Fruit fly (Drosophila melanogaster) whole organism, embryonic: ENCODE results near the gene Rtc1.

Experiments
- Adf1 ChIP-seq: fragments of 200-800 bp; sonication (Bioruptor generic); IDR thresholded peaks from 2 replicates; pipeline ENCODE4 v1.3.6; 2022; ENCODE audit warnings: missing biosample characterization, missing genetic modification characterization
- B-H2 ChIP-seq: fragments of 200-800 bp; sonication (Bioruptor generic); optimal IDR thresholded peaks from 2 replicates; lab custom pipeline; 2018; ENCODE audit warnings: missing biosample characterization, mild to moderate bottlenecking, missing genetic modification characterization
- CG10321 ChIP-seq: fragments of 200-800 bp; sonication (Bioruptor generic); IDR thresholded peaks from 2 replicates; pipeline ENCODE4 v1.3.6; 2022; ENCODE audit warnings: missing biosample characterization, missing genetic modification characterization
- CG12155 ChIP-seq: fragments of 200-800 bp; sonication (Bioruptor generic); optimal IDR thresholded peaks from 3 replicates; lab custom pipeline; 2016; ENCODE audit warnings: missing biosample characterization, missing genetic modification characterization
- CG13123 ChIP-seq: fragments of 200-800 bp; sonication (Bioruptor generic); optimal IDR thresholded peaks from 2 replicates; lab custom pipeline; 2016; ENCODE audit warnings: missing biosample characterization, missing genetic modification characterization
- CG14050 ChIP-seq: fragments of 200-800 bp; sonication (Bioruptor generic); IDR thresholded peaks from 3 replicates; pipeline ENCODE4 v1.3.6; 2022; ENCODE audit warnings: missing biosample characterization, missing genetic modification characterization
- CG1529 ChIP-seq: fragments of 200-800 bp; sonication (Bioruptor generic); optimal IDR thresholded peaks from 3 replicates; lab custom pipeline; 2018; ENCODE audit warnings: missing biosample characterization, missing genetic modification characterization
- CG1647 ChIP-seq: fragments of 200-800 bp; sonication (Bioruptor generic); optimal IDR thresholded peaks from 3 replicates; lab custom pipeline; 2016; ENCODE audit warnings: missing biosample characterization, missing genetic modification characterization
- CG16863 ChIP-seq: fragments of 200-800 bp; sonication (Bioruptor generic); optimal IDR thresholded peaks from 3 replicates; lab custom pipeline; 2016; ENCODE audit warnings: missing biosample characterization, missing genetic modification characterization
- CG17359 ChIP-seq: fragments of 200-800 bp; sonication (Bioruptor generic); optimal IDR thresholded peaks from 3 replicates; lab custom pipeline; 2018; ENCODE audit warnings: missing biosample characterization, mild to moderate bottlenecking, missing genetic modification characterization, moderate library complexity
- CG17912 ChIP-seq: fragments of 200-800 bp; sonication (Bioruptor generic); optimal IDR thresholded peaks from 2 replicates; lab custom pipeline; 2018; ENCODE audit warnings: missing biosample characterization, mild to moderate bottlenecking, missing genetic modification characterization
- CG3281 ChIP-seq: fragments of 200-800 bp; sonication (Bioruptor generic); optimal IDR thresholded peaks from 3 replicates; lab custom pipeline; 2017; ENCODE audit warnings: missing biosample characterization, mild to moderate bottlenecking, missing genetic modification characterization
- CG4424 ChIP-seq: fragments of 200-800 bp; sonication (Bioruptor generic); optimal IDR thresholded peaks from 3 replicates; lab custom pipeline; 2016; ENCODE audit warnings: missing biosample characterization, missing genetic modification characterization
- CG7372 ChIP-seq: fragments of 200-800 bp; sonication (Bioruptor generic); IDR thresholded peaks from 2 replicates; pipeline ENCODE4 v1.3.6; 2022; ENCODE audit warnings: missing biosample characterization, missing genetic modification characterization
- CG7745 ChIP-seq: fragments of 200-800 bp; sonication (Bioruptor generic); optimal IDR thresholded peaks from 2 replicates; lab custom pipeline; 2018; ENCODE audit warnings: missing biosample characterization, mild to moderate bottlenecking, missing genetic modification characterization, moderate library complexity
- CG7786 ChIP-seq: fragments of 200-800 bp; sonication (Bioruptor generic); optimal IDR thresholded peaks from 2 replicates; lab custom pipeline; 2016; ENCODE audit warnings: missing biosample characterization, missing genetic modification characterization
- CG7963 ChIP-seq: fragments of 200-800 bp; sonication (Bioruptor generic); IDR thresholded peaks from 3 replicates; pipeline ENCODE4 v1.3.6; 2022; ENCODE audit warnings: missing biosample characterization, missing genetic modification characterization; ENCODE audit not compliant: partially characterized antibody
- CG8765 ChIP-seq: fragments of 200-800 bp; sonication (Bioruptor generic); IDR thresholded peaks from 2 replicates; pipeline ENCODE4 v1.3.6; 2022; ENCODE audit warnings: missing biosample characterization, missing genetic modification characterization
- Chrac-16 ChIP-seq: fragments of 200-800 bp; sonication (Bioruptor generic); optimal IDR thresholded peaks from 3 replicates; lab custom pipeline; 2016; ENCODE audit warnings: missing biosample characterization, missing genetic modification characterization
- CkIIα-i1 ChIP-seq: fragments of 200-800 bp; sonication (Bioruptor generic); IDR thresholded peaks from 2 replicates; pipeline ENCODE4 v1.3.6; 2022; ENCODE audit warnings: missing biosample characterization, missing genetic modification characterization
- Deaf1 ChIP-seq: fragments of 200-800 bp; optimal IDR thresholded peaks from 3 replicates; lab custom pipeline; 2019; ENCODE audit warnings: missing biosample characterization, mild to moderate bottlenecking, missing genetic modification characterization, moderate library complexity
- Dek ChIP-seq: fragments of 200-800 bp; sonication (Bioruptor generic); optimal IDR thresholded peaks from 3 replicates; lab custom pipeline; 2019; ENCODE audit warnings: missing biosample characterization, mild to moderate bottlenecking, missing genetic modification characterization, moderate library complexity
- Dip3 ChIP-seq: fragments of 200-800 bp; sonication (Bioruptor generic); optimal IDR thresholded peaks from 3 replicates; lab custom pipeline; 2016; ENCODE audit warnings: missing biosample characterization, missing genetic modification characterization
- Dref ChIP-seq: fragments of 200-800 bp; sonication (Bioruptor generic); IDR thresholded peaks from 2 replicates; pipeline ENCODE4 v1.3.6; 2022; ENCODE audit warnings: missing biosample characterization, missing genetic modification characterization
- Eip74EF ChIP-seq, 2 experiments: fragments of 200-800 bp in 1 of 2; fragments of >200 bp in 1 of 2; sonication (Bioruptor generic) in 1 of 2; optimal IDR thresholded peaks; 2 replicates each; lab custom pipeline; 2017 to 2019; ENCODE audit warnings: missing biosample characterization in 2 of 2, missing genetic modification characterization in 2 of 2, mild to moderate bottlenecking in 1 of 2, moderate library complexity in 1 of 2
- Ets97D ChIP-seq: fragments of 200-800 bp; sonication (Bioruptor generic); optimal IDR thresholded peaks from 3 replicates; lab custom pipeline; 2016; ENCODE audit warnings: missing biosample characterization, missing genetic modification characterization
- HLH4C ChIP-seq: fragments of 200-800 bp; sonication (Bioruptor generic); IDR thresholded peaks from 3 replicates; pipeline ENCODE4 v1.3.6; 2022; ENCODE audit warnings: missing biosample characterization, missing genetic modification characterization; ENCODE audit not compliant: partially characterized antibody
- Lpt ChIP-seq: fragments of >200 bp; optimal IDR thresholded peaks from 2 replicates; lab custom pipeline; 2018; ENCODE audit warnings: missing biosample characterization, missing genetic modification characterization
- MBD-R2 ChIP-seq: fragments of 200-800 bp; sonication (Bioruptor generic); IDR thresholded peaks from 2 replicates; pipeline ENCODE4 v1.3.6; 2022; ENCODE audit warnings: missing biosample characterization, missing genetic modification characterization
- Mrtf ChIP-seq: fragments of 200-800 bp; sonication (Bioruptor generic); IDR thresholded peaks from 3 replicates; pipeline ENCODE4 v1.3.6; 2022; ENCODE audit warnings: missing biosample characterization, missing genetic modification characterization
- NC2β ChIP-seq: fragments of 200-800 bp; sonication (Bioruptor generic); optimal IDR thresholded peaks from 2 replicates; lab custom pipeline; 2016; ENCODE audit warnings: missing biosample characterization, missing genetic modification characterization
- Scr ChIP-seq: fragments of 200-800 bp; sonication (Bioruptor generic); IDR thresholded peaks from 2 replicates; pipeline ENCODE4 v1.3.6; 2022; ENCODE audit warnings: missing biosample characterization, missing genetic modification characterization; ENCODE audit not compliant: partially characterized antibody
- Sry-δ ChIP-seq: fragments of 200-800 bp; sonication (Bioruptor generic); optimal IDR thresholded peaks from 2 replicates; lab custom pipeline; 2016; ENCODE audit warnings: missing biosample characterization, missing genetic modification characterization
- Ssrp ChIP-seq: fragments of 200-800 bp; sonication (Bioruptor generic); optimal IDR thresholded peaks from 2 replicates; lab custom pipeline; 2018; ENCODE audit warnings: missing biosample characterization, mild to moderate bottlenecking, missing genetic modification characterization, moderate library complexity
- ap ChIP-seq: fragments of 200-800 bp; sonication (Bioruptor generic); IDR thresholded peaks from 2 replicates; pipeline ENCODE4 v1.3.6; 2022; ENCODE audit warnings: missing biosample characterization, missing genetic modification characterization
- ase ChIP-seq: fragments of 200-800 bp; sonication (Bioruptor generic); IDR thresholded peaks from 3 replicates; pipeline ENCODE4 v1.3.6; 2022; ENCODE audit warnings: missing biosample characterization, missing genetic modification characterization
- ash1 ChIP-seq: fragments of 200-800 bp; sonication (Bioruptor generic); optimal IDR thresholded peaks from 2 replicates; lab custom pipeline; 2018; ENCODE audit warnings: missing biosample characterization, mild to moderate bottlenecking, missing genetic modification characterization
- crol ChIP-seq: fragments of 200-800 bp; sonication (Bioruptor generic); IDR thresholded peaks from 2 replicates; pipeline ENCODE4 v1.3.6; 2022; ENCODE audit warnings: missing biosample characterization, missing genetic modification characterization
- dati ChIP-seq: fragments of 200-800 bp; sonication (Bioruptor generic); IDR thresholded peaks from 2 replicates; pipeline ENCODE4 v1.3.6; 2022; ENCODE audit warnings: missing biosample characterization, missing genetic modification characterization
- exex ChIP-seq: fragments of 200-800 bp; sonication (Bioruptor generic); optimal IDR thresholded peaks from 4 replicates; lab custom pipeline; 2018; ENCODE audit warnings: missing biosample characterization, mild to moderate bottlenecking, missing genetic modification characterization, moderate library complexity
- gcm ChIP-seq: fragments of 200-800 bp; sonication (Bioruptor generic); optimal IDR thresholded peaks from 2 replicates; lab custom pipeline; 2019; ENCODE audit warnings: missing biosample characterization, mild to moderate bottlenecking, missing genetic modification characterization, moderate library complexity
- ham ChIP-seq: fragments of 200-800 bp; sonication (Bioruptor generic); IDR thresholded peaks from 2 replicates; pipeline ENCODE4 v1.3.6; 2022; ENCODE audit warnings: missing biosample characterization, missing genetic modification characterization
- hb ChIP-seq: fragments of 200-800 bp; sonication (Bioruptor generic); IDR thresholded peaks from 3 replicates; pipeline ENCODE4 v1.3.6; 2022; ENCODE audit warnings: missing biosample characterization, missing genetic modification characterization; ENCODE audit not compliant: partially characterized antibody
- hth ChIP-seq: fragments of >200 bp; optimal IDR thresholded peaks from 2 replicates; lab custom pipeline; 2017; ENCODE audit warnings: inconsistent platforms
- pan ChIP-seq, 4 experiments: fragments of >200 bp in 3 of 4; fragments of 200-800 bp in 1 of 4; sonication (Bioruptor generic) in 1 of 4; optimal IDR thresholded peaks in 3 of 4; IDR thresholded peaks in 1 of 4; 2 replicates each; pipeline versions ENCODE4 v1.3.6 to Lab custom; 2017 to 2022; ENCODE audit warnings: missing biosample characterization in 2 of 4, missing genetic modification characterization in 2 of 4, mixed read lengths in 1 of 4
- pita ChIP-seq: fragments of 200-800 bp; sonication (Bioruptor generic); optimal IDR thresholded peaks from 2 replicates; lab custom pipeline; 2017; ENCODE audit warnings: missing biosample characterization, mild to moderate bottlenecking, missing genetic modification characterization
- run ChIP-seq: fragments of 200-800 bp; sonication (Bioruptor generic); optimal IDR thresholded peaks from 3 replicates; lab custom pipeline; 2018; ENCODE audit warnings: missing biosample characterization, mild to moderate bottlenecking, missing genetic modification characterization
- so ChIP-seq: fragments of 200-800 bp; sonication (Bioruptor generic); IDR thresholded peaks from 3 replicates; pipeline ENCODE4 v1.3.6; 2022; ENCODE audit warnings: missing biosample characterization, missing genetic modification characterization
- stc ChIP-seq: fragments of 200-800 bp; sonication (Bioruptor generic); IDR thresholded peaks from 2 replicates; pipeline ENCODE4 v1.3.6; 2022; ENCODE audit warnings: missing biosample characterization, missing genetic modification characterization
- tin ChIP-seq: fragments of 200-800 bp; sonication (Bioruptor generic); optimal IDR thresholded peaks from 3 replicates; lab custom pipeline; 2016; ENCODE audit warnings: missing biosample characterization, missing genetic modification characterization
- unpg ChIP-seq: fragments of 200-800 bp; sonication (Bioruptor generic); optimal IDR thresholded peaks from 3 replicates; lab custom pipeline; 2018; ENCODE audit warnings: missing biosample characterization, mild to moderate bottlenecking, missing genetic modification characterization, moderate library complexity
- vfl ChIP-seq: fragments of 200-800 bp; sonication (Bioruptor generic); optimal IDR thresholded peaks from 2 replicates; lab custom pipeline; 2016; ENCODE audit warnings: missing biosample characterization, missing genetic modification characterization

Gene Rtc1

DNA sequence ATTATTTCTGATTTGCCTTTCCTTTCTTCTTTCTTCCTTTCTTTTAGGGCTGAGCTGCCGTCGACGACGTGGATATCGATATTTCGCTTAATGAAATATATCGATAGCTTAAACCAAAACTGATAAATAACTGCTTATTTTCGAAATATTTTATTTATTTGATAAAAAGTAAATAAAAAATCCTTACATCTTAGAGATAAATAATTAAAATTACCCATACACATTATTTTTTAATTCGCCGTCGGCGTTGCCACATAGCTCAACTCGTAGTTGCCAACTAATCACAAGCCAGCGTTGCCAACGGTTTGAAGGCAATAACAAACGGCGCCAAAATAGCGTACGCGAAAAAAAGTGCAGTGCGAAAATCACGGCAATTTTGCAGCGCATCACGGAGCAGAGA is 35.0 kb upstream of the Rtc1 start, which contains the start of the genes Mrgn1 and mus101 (continued):
- peak; percentile 80 for TF ChIP-seq hb
- TF ChIP-seq Ets97D (GFP tag; lab: Kevin White, UChicago) = no peak
- TF ChIP-seq Eip74EF (GFP tag; optimal IDR thresholded peaks at IDR 0.05; lab: Kevin White, UChicago) = no peak
- no peak for TF ChIP-seq dati (GFP tag; lab: Robert Waterston, UW)
- TF ChIP-seq Scr = peak; percentile 85
- TF ChIP-seq pita (GFP tag; lab: Kevin White, UChicago) = no peak
- 0 out of 3 replicates have a peak, but pooled peaks have one; percentile 50 for TF ChIP-seq CG7963 (GFP tag; lab: Robert Waterston, UW)
- no peak for TF ChIP-seq CG7372 (GFP tag; lab: Robert Waterston, UW)
- TF ChIP-seq HLH4C (GFP tag; lab: Robert Waterston, UW) = peak; percentile 77
- TF ChIP-seq ase (GFP tag; lab: Robert Waterston, UW) = no peak
- no peak for TF ChIP-seq ash1
- no peak for TF ChIP-seq crol
- no peak for TF ChIP-seq CG14050 (GFP tag; lab: Robert Waterston, UW)
- TF ChIP-seq exex = no peak
- TF ChIP-seq so = no peak
- peak; percentile 72 for TF ChIP-seq Dref (GFP tag; lab: Robert Waterston, UW)
- no peak for TF ChIP-seq CG17912 (GFP tag; lab: Kevin White, UChicago)
- no peak for TF ChIP-seq CG13123
- TF ChIP-seq vfl = no peak
- no peak for TF ChIP-seq CG3281 (GFP tag; lab: Kevin White, UChicago)
- no peak for TF ChIP-seq stc (GFP tag; lab: Robert Waterston, UW)
- TF ChIP-seq run = no peak
- TF ChIP-seq NC2β (GFP tag; lab: Kevin White, UChicago) = no peak
- no peak for TF ChIP-seq Ssrp (tag; lab: Kevin White, UChicago)
- no peak for TF ChIP-seq Mrtf (GFP tag; lab: Robert Waterston, UW)
- TF ChIP-seq hth (lab: Kevin White, UChicago) = no peak
- no peak for TF ChIP-seq ap (GFP tag; lab: Robert Waterston, UW)
- TF ChIP-seq CkIIα-i1 = no peak
- TF ChIP-seq Chrac-16 (GFP tag; lab: Kevin White, UChicago) = no peak
- peak; percentile 90 for TF ChIP-seq MBD-R2 (GFP tag; lab: Robert Waterston, UW)
- TF ChIP-seq CG10321 (GFP tag; lab: Robert Waterston, UW) = no peak
- no peak for TF ChIP-seq Lpt
- no peak for TF ChIP-seq tin
- no peak for TF ChIP-seq CG8765 (GFP tag; lab: Robert Waterston, UW)
- TF ChIP-seq gcm (GFP tag; lab: Kevin White, UChicago) = no peak
- no peak for TF ChIP-seq Deaf1 (tag; lab: Kevin White, UChicago)
- no peak for TF ChIP-seq Adf1 (GFP tag; lab: Robert Waterston, UW)
- TF ChIP-seq CG7745 (tag; lab: Kevin White, UChicago) = no peak
- no peak for TF ChIP-seq ham
- TF ChIP-seq CG17359 (tag; lab: Kevin White, UChicago) = no peak
- TF ChIP-seq CG1647 = no peak
- TF ChIP-seq CG12155 (GFP tag; lab: Kevin White, UChicago) = no peak
- TF ChIP-seq CG4424 (GFP tag; lab: Kevin White, UChicago) = no peak
- no peak for TF ChIP-seq Dip3
- no peak for TF ChIP-seq CG16863 (GFP tag; lab: Kevin White, UChicago)
- no peak for TF ChIP-seq pan (optimal IDR thresholded peaks at IDR 0.05; lab: Kevin White, UChicago)
- TF ChIP-seq pan (GFP tag; optimal IDR thresholded peaks at IDR 0.05 in 1 of 2, IDR thresholded peaks at IDR 0.05 in 1 of 2) = no peak
- peak; percentile 83 for TF ChIP-seq Sry-δ (GFP tag; lab: Kevin White, UChicago)
- no peak for TF ChIP-seq B-H2 (GFP tag; lab: Kevin White, UChicago)
- no peak for TF ChIP-seq unpg (GFP tag; lab: Kevin White, UChicago)
- no peak for TF ChIP-seq CG7786 (GFP tag; lab: Kevin White, UChicago)
- TF ChIP-seq Dek (tag; lab: Kevin White, UChicago) = no peak
- TF ChIP-seq CG1529 (GFP tag; lab: Kevin White, UChicago) = no peak
